Worm (Caenorhabditis elegans) whole organism, L4/young adult: Measurements from ENCODE around the gene Y82E9BR.8.

Experiments used
- dao-5 ChIP-seq: sonication (generic microtip); optimal IDR thresholded peaks from 2 replicates; lab custom pipeline; 2016; ENCODE audit warnings: missing genotype, missing genetic modification characterization, moderate library complexity, missing compliant biosample characterization
- him-1 ChIP-seq: sonication (generic microtip); optimal IDR thresholded peaks from 2 replicates; lab custom pipeline; 2016; ENCODE audit warnings: missing genotype, missing genetic modification reagents, missing genetic modification characterization, missing compliant biosample characterization

ce11 chrIII:1326490-1326889 lies 31.4 kb downstream of the Y82E9BR.8 start, which contains the start of gene Y82E9BL.18:
- TF ChIP-seq him-1 (tag; lab: Kevin White, UChicago) (no peak), dao-5 (tag; lab: Kevin White, UChicago) (no peak)
